Worm (Caenorhabditis elegans) whole organism, late embryonic: Measurements from ENCODE around the gene srh-282.

Source experiments
- ahr-1 ChIP-seq: sonication (generic microtip); optimal IDR thresholded peaks from 2 replicates; lab custom pipeline; 2016; ENCODE audit warnings: missing genetic modification characterization, missing compliant biosample characterization
- ama-1 ChIP-seq: fragments of 150-350 bp; optimal IDR thresholded peaks from 2 replicates; lab custom pipeline; 2014
- ceh-31 ChIP-seq: sonication (generic microtip); optimal IDR thresholded peaks from 2 replicates; lab custom pipeline; 2016; ENCODE audit warnings: missing genetic modification characterization, missing compliant biosample characterization
- ceh-9 ChIP-seq: sonication (generic microtip); optimal IDR thresholded peaks from 2 replicates; lab custom pipeline; 2016; ENCODE audit warnings: mild to moderate bottlenecking, missing genetic modification characterization, inconsistent platforms, missing compliant biosample characterization
- che-1 ChIP-seq: sonication (generic microtip); optimal IDR thresholded peaks from 2 replicates; lab custom pipeline; 2016; ENCODE audit warnings: mild to moderate bottlenecking, missing genetic modification characterization, missing compliant biosample characterization
- dmd-4 ChIP-seq: sonication (generic microtip); optimal IDR thresholded peaks from 2 replicates; lab custom pipeline; 2016; ENCODE audit warnings: borderline replicate concordance, missing genetic modification characterization, missing compliant biosample characterization
- fkh-10 ChIP-seq: fragments of 150-350 bp; optimal IDR thresholded peaks from 2 replicates; lab custom pipeline; 2014; ENCODE audit warnings: missing biosample characterization, missing genetic modification reagents, missing genetic modification characterization
- madf-2 ChIP-seq: sonication (generic microtip); optimal IDR thresholded peaks from 2 replicates; lab custom pipeline; 2017; ENCODE audit warnings: missing genetic modification characterization, missing compliant biosample characterization
- nhr-11 ChIP-seq: fragments of 150-350 bp; optimal IDR thresholded peaks from 2 replicates; lab custom pipeline; 2014; ENCODE audit warnings: missing biosample characterization, missing genetic modification characterization
- odd-2 ChIP-seq: sonication (generic microtip); optimal IDR thresholded peaks from 2 replicates; lab custom pipeline; 2017; ENCODE audit warnings: antibody characterized with exemption, mild to moderate bottlenecking, missing genetic modification characterization, missing compliant biosample characterization
- pqm-1 ChIP-seq: sonication (generic microtip); optimal IDR thresholded peaks from 2 replicates; lab custom pipeline; 2016; ENCODE audit warnings: missing genetic modification characterization, missing compliant biosample characterization
- sox-4 ChIP-seq: sonication (generic microtip); optimal IDR thresholded peaks from 2 replicates; lab custom pipeline; 2017; ENCODE audit warnings: mild to moderate bottlenecking, missing genetic modification characterization, inconsistent platforms, missing compliant biosample characterization
- unc-55 ChIP-seq: sonication (generic microtip); optimal IDR thresholded peaks from 2 replicates; lab custom pipeline; 2017; ENCODE audit warnings: missing biosample characterization, missing genetic modification reagents, missing genetic modification characterization

DNA sequence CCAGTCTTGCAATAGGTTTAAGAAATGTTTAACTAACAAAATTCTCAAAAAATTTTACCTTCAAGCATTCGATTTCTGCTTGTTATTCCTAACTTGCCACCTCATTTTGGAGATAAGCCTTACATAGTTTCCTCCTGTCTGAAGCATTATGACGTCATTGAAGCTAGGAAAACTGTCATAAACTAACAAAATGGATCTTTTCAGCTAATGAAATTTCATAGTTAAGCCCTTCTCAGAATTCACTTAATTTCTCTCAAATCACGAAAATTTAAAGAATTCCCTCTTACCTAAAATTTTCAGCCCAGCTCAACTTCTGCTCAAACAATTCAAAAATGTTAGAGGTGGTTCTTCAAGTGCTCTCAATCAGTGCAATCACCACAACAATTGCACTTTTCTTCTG is 34.0 kb upstream of the srh-282 start, which contains the start of gene swt-1:
- TF ChIP-seq unc-55 (GFP tag; lab: Kevin White, UChicago) (no peak), pqm-1 (no peak), ama-1 (no peak), ceh-9 (tag; lab: Kevin White, UChicago) (no peak), sox-4 (tag; lab: Kevin White, UChicago) (no peak), ahr-1 (tag; lab: Kevin White, UChicago) (no peak), dmd-4 (tag; lab: Kevin White, UChicago) (no peak), fkh-10 (GFP tag; lab: Kevin White, UChicago) (no peak), odd-2 (tag; lab: Kevin White, UChicago) (no peak), ceh-31 (tag; lab: Kevin White, UChicago) (no peak), che-1 (no peak), nhr-11 (no peak), madf-2 (no peak)
